Fruit fly (Drosophila melanogaster) whole organism, prepupa: Measurements from ENCODE around the gene CG3909.
A peak's percentile ranks its signal among the peaks of the same experiment; 100 is the strongest.

Source experiments
- CG10631 ChIP-seq: fragments of 200-800 bp; sonication (Bioruptor generic); optimal IDR thresholded peaks from 2 replicates; lab custom pipeline; 2016; ENCODE audit warnings: missing biosample characterization, missing genetic modification characterization
- CG10669 ChIP-seq: fragments of 200-800 bp; sonication (Bioruptor generic); optimal IDR thresholded peaks from 3 replicates; lab custom pipeline; 2018; ENCODE audit warnings: missing biosample characterization, mild to moderate bottlenecking, missing genetic modification characterization, moderate library complexity
- CG11294 ChIP-seq: fragments of 200-800 bp; sonication (Bioruptor generic); IDR thresholded peaks from 2 replicates; pipeline ENCODE4 v1.3.6; 2022; ENCODE audit warnings: missing biosample characterization, missing genetic modification characterization
- CG11902 ChIP-seq: fragments of 200-800 bp; sonication (Bioruptor generic); optimal IDR thresholded peaks from 3 replicates; lab custom pipeline; 2016; ENCODE audit warnings: missing biosample characterization, missing genetic modification characterization
- CG15336 ChIP-seq: fragments of 200-800 bp; sonication (Bioruptor generic); IDR thresholded peaks from 2 replicates; pipeline ENCODE4 v1.3.6; 2022; ENCODE audit warnings: missing biosample characterization, missing genetic modification characterization
- CG1621 ChIP-seq: fragments of 200-800 bp; sonication (Bioruptor generic); optimal IDR thresholded peaks from 3 replicates; lab custom pipeline; 2018; ENCODE audit warnings: missing biosample characterization, mild to moderate bottlenecking, missing genetic modification characterization
- CG16779 ChIP-seq: fragments of 200-800 bp; sonication (Bioruptor generic); optimal IDR thresholded peaks from 3 replicates; lab custom pipeline; 2017; ENCODE audit warnings: missing biosample characterization, mild to moderate bottlenecking, missing genetic modification characterization
- CG3032 ChIP-seq: fragments of 200-800 bp; optimal IDR thresholded peaks from 2 replicates; lab custom pipeline; 2019; ENCODE audit warnings: missing biosample characterization, mild to moderate bottlenecking, missing genetic modification characterization, moderate library complexity
- CG31627 ChIP-seq: fragments of 200-800 bp; sonication (Bioruptor generic); optimal IDR thresholded peaks from 3 replicates; lab custom pipeline; 2016; ENCODE audit warnings: missing biosample characterization, missing genetic modification characterization
- CG32006 ChIP-seq: fragments of 200-800 bp; sonication (Bioruptor generic); optimal IDR thresholded peaks from 3 replicates; lab custom pipeline; 2017; ENCODE audit warnings: missing biosample characterization, mild to moderate bottlenecking, missing genetic modification characterization
- CG34406 ChIP-seq: fragments of 200-800 bp; sonication (Bioruptor generic); optimal IDR thresholded peaks from 3 replicates; lab custom pipeline; 2016; ENCODE audit warnings: missing biosample characterization, missing genetic modification characterization
- CG3919 ChIP-seq: fragments of 200-800 bp; sonication (Bioruptor generic); optimal IDR thresholded peaks from 3 replicates; lab custom pipeline; 2016; ENCODE audit warnings: missing biosample characterization, missing genetic modification characterization
- CG4318 ChIP-seq: fragments of 200-800 bp; sonication (Bioruptor generic); optimal IDR thresholded peaks from 3 replicates; lab custom pipeline; 2017; ENCODE audit warnings: missing biosample characterization, mild to moderate bottlenecking, missing genetic modification characterization
- CG6163 ChIP-seq: fragments of 200-800 bp; sonication (Bioruptor generic); IDR thresholded peaks from 3 replicates; pipeline ENCODE4 v1.3.6; 2022; ENCODE audit warnings: missing biosample characterization, missing genetic modification characterization
- CG6276 ChIP-seq: fragments of 200-800 bp; sonication (Bioruptor generic); optimal IDR thresholded peaks from 2 replicates; lab custom pipeline; 2017; ENCODE audit warnings: missing biosample characterization, mild to moderate bottlenecking, missing genetic modification characterization
- CG6792 ChIP-seq: fragments of 200-800 bp; sonication (Bioruptor generic); optimal IDR thresholded peaks from 3 replicates; lab custom pipeline; 2016; ENCODE audit warnings: missing biosample characterization, missing genetic modification characterization
- CG6808 ChIP-seq: fragments of 200-800 bp; sonication (Bioruptor generic); optimal IDR thresholded peaks from 3 replicates; lab custom pipeline; 2017; ENCODE audit warnings: missing biosample characterization, missing genetic modification characterization, mild to moderate bottlenecking, moderate library complexity, missing genetic modification reagents
- CG6854 ChIP-seq: fragments of 200-800 bp; sonication (Bioruptor generic); optimal IDR thresholded peaks from 2 replicates; lab custom pipeline; 2017; ENCODE audit warnings: missing biosample characterization, mild to moderate bottlenecking, missing genetic modification characterization
- CG7368 ChIP-seq: fragments of 200-800 bp; sonication (Bioruptor generic); optimal IDR thresholded peaks from 3 replicates; lab custom pipeline; 2016; ENCODE audit warnings: missing biosample characterization, missing genetic modification characterization
- CG8319 ChIP-seq: fragments of 200-800 bp; sonication (Bioruptor generic); optimal IDR thresholded peaks from 3 replicates; lab custom pipeline; 2016; ENCODE audit warnings: missing biosample characterization, missing genetic modification characterization
- CG8632 ChIP-seq: fragments of 200-800 bp; sonication (Bioruptor generic); optimal IDR thresholded peaks from 3 replicates; lab custom pipeline; 2016; ENCODE audit warnings: missing biosample characterization, missing genetic modification characterization
- Eip75B ChIP-seq: fragments of 200-800 bp; sonication (Bioruptor generic); optimal IDR thresholded peaks from 3 replicates; lab custom pipeline; 2016; ENCODE audit warnings: missing biosample characterization, missing genetic modification characterization
- Eip78C ChIP-seq: fragments of 200-800 bp; sonication (Bioruptor generic); peaks from one replicate; lab custom pipeline; 2016; ENCODE audit warnings: missing biosample characterization, missing genetic modification characterization
- Ets21C ChIP-seq: fragments of 200-800 bp; sonication (Bioruptor generic); optimal IDR thresholded peaks from 3 replicates; lab custom pipeline; 2016; ENCODE audit warnings: missing biosample characterization, missing genetic modification characterization
- Ets96B ChIP-seq: fragments of 200-800 bp; optimal IDR thresholded peaks from 2 replicates; lab custom pipeline; 2019; ENCODE audit warnings: missing biosample characterization, mild to moderate bottlenecking, missing genetic modification characterization, moderate library complexity
- Gug ChIP-seq: fragments of 200-800 bp; sonication (Bioruptor generic); IDR thresholded peaks from 2 replicates; pipeline ENCODE4 v1.3.6; 2022; ENCODE audit warnings: missing biosample characterization, missing genetic modification characterization
- Hr38 ChIP-seq: sonication (Bioruptor generic); optimal IDR thresholded peaks from 2 replicates; lab custom pipeline; 2016; ENCODE audit warnings: missing biosample characterization, missing genetic modification characterization
- Lpt ChIP-seq: fragments of 200-800 bp; sonication (Bioruptor generic); optimal IDR thresholded peaks from 3 replicates; lab custom pipeline; 2016; ENCODE audit warnings: missing biosample characterization, missing genetic modification characterization
- Met ChIP-seq: fragments of 200-800 bp; sonication (Bioruptor generic); optimal IDR thresholded peaks from 3 replicates; lab custom pipeline; 2016; ENCODE audit warnings: missing biosample characterization, missing genetic modification characterization
- Sox102F ChIP-seq: fragments of 200-800 bp; sonication (Bioruptor generic); optimal IDR thresholded peaks from 2 replicates; lab custom pipeline; 2016; ENCODE audit warnings: missing biosample characterization, mild to moderate bottlenecking, missing genetic modification characterization
- Sox14 ChIP-seq: fragments of 200-800 bp; sonication (Bioruptor generic); optimal IDR thresholded peaks from 3 replicates; lab custom pipeline; 2016; ENCODE audit warnings: missing biosample characterization, missing genetic modification characterization
- Sox15 ChIP-seq: fragments of 200-800 bp; sonication (Bioruptor generic); optimal IDR thresholded peaks from 3 replicates; lab custom pipeline; 2016; ENCODE audit warnings: missing biosample characterization, missing genetic modification characterization
- achi ChIP-seq: fragments of 200-800 bp; sonication (Bioruptor generic); optimal IDR thresholded peaks from 3 replicates; lab custom pipeline; 2016; ENCODE audit warnings: missing biosample characterization, missing genetic modification characterization
- acj6 ChIP-seq: fragments of 200-800 bp; sonication (Bioruptor generic); optimal IDR thresholded peaks from 3 replicates; lab custom pipeline; 2016; ENCODE audit warnings: missing biosample characterization, missing genetic modification characterization
- cyc ChIP-seq: fragments of 200-800 bp; sonication (Bioruptor generic); optimal IDR thresholded peaks from 3 replicates; lab custom pipeline; 2016; ENCODE audit warnings: missing biosample characterization, missing genetic modification characterization
- eg ChIP-seq: fragments of 200-800 bp; sonication (Bioruptor generic); IDR thresholded peaks from 3 replicates; pipeline ENCODE4 v1.3.6; 2022; ENCODE audit warnings: missing biosample characterization, missing genetic modification characterization
- fd59A ChIP-seq: fragments of 200-800 bp; sonication (Bioruptor generic); optimal IDR thresholded peaks from 2 replicates; lab custom pipeline; 2017; ENCODE audit warnings: missing biosample characterization, mild to moderate bottlenecking, missing genetic modification characterization, missing genetic modification reagents
- fkh ChIP-seq: fragments of 200-800 bp; sonication (Bioruptor generic); optimal IDR thresholded peaks from 3 replicates; lab custom pipeline; 2017; ENCODE audit warnings: missing biosample characterization, mild to moderate bottlenecking, missing genetic modification characterization, moderate library complexity
- lz ChIP-seq: fragments of 200-800 bp; sonication (Bioruptor generic); optimal IDR thresholded peaks from 3 replicates; lab custom pipeline; 2016; ENCODE audit warnings: missing biosample characterization, missing genetic modification characterization
- net ChIP-seq: fragments of 200-800 bp; sonication (Bioruptor generic); optimal IDR thresholded peaks from 3 replicates; lab custom pipeline; 2016; ENCODE audit warnings: missing biosample characterization, missing genetic modification characterization
- pdm3 ChIP-seq: fragments of 200-800 bp; sonication (Bioruptor generic); optimal IDR thresholded peaks from 3 replicates; lab custom pipeline; 2016; ENCODE audit warnings: missing biosample characterization, missing genetic modification characterization
- salr ChIP-seq, 2 experiments: fragments of 200-800 bp; sonication (Bioruptor generic); optimal IDR thresholded peaks; 3 replicates each; lab custom pipeline; 2016 to 2018; ENCODE audit warnings: missing biosample characterization in 2 of 2, missing genetic modification characterization in 2 of 2, mild to moderate bottlenecking in 1 of 2
- spab ChIP-seq: fragments of 200-800 bp; sonication (Bioruptor generic); optimal IDR thresholded peaks from 2 replicates; lab custom pipeline; 2017; ENCODE audit warnings: missing biosample characterization, mild to moderate bottlenecking, missing genetic modification characterization, missing genetic modification reagents
- ss ChIP-seq, 2 experiments: fragments of 200-800 bp; sonication (Bioruptor generic); optimal IDR thresholded peaks; 2 replicates in 1 of 2; 3 replicates in 1 of 2; lab custom pipeline; 2017 to 2018; ENCODE audit warnings: mild to moderate bottlenecking in 2 of 2, missing biosample characterization in 2 of 2, missing genetic modification characterization in 2 of 2, moderate library complexity in 1 of 2
- svp ChIP-seq: fragments of 200-800 bp; sonication (Bioruptor generic); peaks from one replicate; lab custom pipeline; 2016; ENCODE audit warnings: missing biosample characterization, missing genetic modification characterization
- topi ChIP-seq: fragments of 200-800 bp; sonication (Bioruptor generic); optimal IDR thresholded peaks from 3 replicates; lab custom pipeline; 2016; ENCODE audit warnings: missing biosample characterization, missing genetic modification characterization
- vri ChIP-seq: fragments of 200-800 bp; sonication (Bioruptor generic); optimal IDR thresholded peaks from 3 replicates; lab custom pipeline; 2016; ENCODE audit warnings: missing biosample characterization, mild to moderate bottlenecking, missing genetic modification characterization

The CG3909 gene

dm6 chr3R:10087206-10087927 is 44.3 kb downstream of the CG3909 start (continued):
- TF ChIP-seq Gug (GFP tag; lab: Robert Waterston, UW) (peak; percentile 93), net (peak; percentile 93), lz (GFP tag; lab: Kevin White, UChicago) (peak; percentile 85), Sox15 (GFP tag; lab: Kevin White, UChicago) (peak; percentile 87), spab (GFP tag; lab: Kevin White, UChicago) (peak; percentile 88), CG16779 (tag; lab: Kevin White, UChicago) (peak; percentile 66), CG34406 (GFP tag; lab: Kevin White, UChicago) (peak; percentile 87), Sox14 (GFP tag; lab: Kevin White, UChicago) (peak; percentile 91), achi (GFP tag; lab: Kevin White, UChicago) (peak; percentile 91), Eip75B (GFP tag; lab: Kevin White, UChicago) (peak; percentile 89)

dm6 chr3R:10089171-10089664 is 46.1 kb downstream of the CG3909 start:
- TF ChIP-seq Eip75B (GFP tag; lab: Kevin White, UChicago) (peak; percentile 36), CG6163 (GFP tag; lab: Robert Waterston, UW) (peak; percentile 55), svp (GFP tag; lab: Kevin White, UChicago) (peak; percentile 39), CG4318 (GFP tag; lab: Kevin White, UChicago) (no peak), fd59A (no peak), CG6854 (GFP tag; lab: Kevin White, UChicago) (peak; percentile 47), CG11902 (no peak), vri (peak; percentile 82), CG3919 (no peak), CG3032 (no peak), Sox14 (GFP tag; lab: Kevin White, UChicago) (peak; percentile 55), CG31627 (no peak), CG10631 (GFP tag; lab: Kevin White, UChicago) (no peak), Sox102F (GFP tag; lab: Kevin White, UChicago) (peak; percentile 14), cyc (no peak), CG6792 (GFP tag; lab: Kevin White, UChicago) (no peak), CG8632 (no peak), Lpt (GFP tag; lab: Kevin White, UChicago) (peak; percentile 2), acj6 (GFP tag; lab: Kevin White, UChicago) (no peak), Ets21C (no peak), CG32006 (GFP tag; lab: Kevin White, UChicago) (no peak), lz (GFP tag; lab: Kevin White, UChicago) (no peak), Ets96B (no peak), CG11294 (GFP tag; lab: Robert Waterston, UW) (no peak), Met (GFP tag; lab: Kevin White, UChicago) (no peak), CG6276 (no peak), fkh (GFP tag; lab: Kevin White, UChicago) (no peak), Hr38 (GFP tag; lab: Kevin White, UChicago) (no peak), CG7368 (GFP tag; lab: Kevin White, UChicago) (peak; percentile 6), spab (GFP tag; lab: Kevin White, UChicago) (no peak), salr (GFP tag; optimal IDR thresholded peaks at IDR 0.05; lab: Kevin White, UChicago) (no peak), ss (GFP tag; optimal IDR thresholded peaks at IDR 0.05; lab: Kevin White, UChicago) (peak; percentile 17 to 41), CG1621 (tag; lab: Kevin White, UChicago) (no peak), Eip78C (peak; percentile 38), net (no peak), topi (GFP tag; lab: Kevin White, UChicago) (no peak), eg (GFP tag; lab: Robert Waterston, UW) (0 out of 3 replicates have a peak, but pooled peaks have one; percentile 30), CG16779 (tag; lab: Kevin White, UChicago) (peak; percentile 33), CG34406 (GFP tag; lab: Kevin White, UChicago) (no peak), CG10669 (GFP tag; lab: Kevin White, UChicago) (no peak), CG8319 (GFP tag; lab: Kevin White, UChicago) (no peak), pdm3 (GFP tag; lab: Kevin White, UChicago) (no peak), Sox15 (GFP tag; lab: Kevin White, UChicago) (no peak), CG6808 (GFP tag; lab: Kevin White, UChicago) (no peak), CG15336 (GFP tag; lab: Robert Waterston, UW) (peak; percentile 44; the same call in 1 of the 2 replicates)
